Worm (Caenorhabditis elegans): ENCODE data around the gene lmd-3.

DNA sequence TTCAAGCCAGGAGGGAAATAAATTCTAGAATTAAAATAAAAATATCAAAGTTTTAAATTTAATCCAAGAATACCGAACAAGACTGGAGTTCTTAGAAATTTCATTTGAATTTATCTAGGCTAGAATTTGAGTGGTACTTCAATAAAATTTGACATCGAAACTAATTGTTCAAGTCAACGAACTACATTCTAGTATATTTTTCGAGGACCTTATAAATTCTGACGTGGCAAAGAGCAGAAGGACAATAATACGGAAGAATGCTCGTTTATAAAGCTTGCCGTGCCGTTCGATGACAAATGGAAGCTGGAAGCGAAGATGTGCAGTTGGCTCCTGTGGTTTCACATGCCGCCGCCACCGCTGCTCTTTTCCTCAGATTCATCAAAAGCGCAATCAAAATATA is 43.8 kb downstream of the lmd-3 start:
- TF ChIP-seq tbx-11 (GFP tag; IDR thresholded peaks at IDR 0.05) (no peak), flt-1 (GFP tag; IDR thresholded peaks at IDR 0.05) (no peak), hmbx-1 (tag; optimal IDR thresholded peaks at IDR 0.05) (no peak), ets-7 (tag; optimal IDR thresholded peaks at IDR 0.05) (no peak), ama-1 (optimal IDR thresholded peaks at IDR 0.05) (no peak), F13C5.2 (tag; optimal IDR thresholded peaks at IDR 0.05) (no peak), aly-1 (tag; optimal IDR thresholded peaks at IDR 0.05) (no peak), ceh-13 (GFP tag; optimal IDR thresholded peaks at IDR 0.05) (no peak), pes-1 (GFP tag; IDR thresholded peaks at IDR 0.05) (no peak), hmg-4 (GFP tag; optimal IDR thresholded peaks at IDR 0.05) (no peak), sea-1 (GFP tag; conservative IDR thresholded peaks at IDR 0.05) (no peak), tbx-37 (GFP tag; conservative IDR thresholded peaks at IDR 0.05) (no peak), hnd-1 (tag; optimal IDR thresholded peaks at IDR 0.05) (no peak), B0310.2 (tag; optimal IDR thresholded peaks at IDR 0.05) (no peak)
